Fruit fly (Drosophila melanogaster): ENCODE measurements around the gene yellow-k.

yellow-k gene

DNA sequence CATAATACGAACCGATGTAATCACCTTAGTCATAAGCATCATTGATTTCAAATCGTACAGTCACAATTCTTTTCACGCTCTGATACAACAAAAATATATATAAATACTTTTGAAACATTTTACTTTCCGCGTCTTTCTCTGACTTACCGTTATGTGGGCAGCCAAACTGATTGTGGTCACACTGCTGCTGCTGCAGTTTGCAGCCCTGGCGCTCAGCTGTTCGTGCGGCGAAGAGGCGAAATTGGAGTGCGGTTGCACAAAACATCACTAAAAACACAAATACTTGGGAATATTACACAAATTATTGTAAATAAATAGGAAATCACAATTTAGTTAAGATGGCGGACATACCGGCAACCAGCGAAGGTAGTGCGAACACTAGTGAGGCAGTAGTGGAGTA lies 11.0 kb upstream of the yellow-k start, which contains the start of the genes gdl and gdl-ORF39:
Gene gdl (plus strand): TSS at position 48 of the 400 bp plus-strand sequence.
Gene gdl-ORF39 (plus strand): TSS at position 48 of the 400 bp plus-strand sequence.
- no peak for TF ChIP-seq h (GFP tag; optimal IDR thresholded peaks at IDR 0.05)
- no peak for TF ChIP-seq sv (GFP tag; optimal IDR thresholded peaks at IDR 0.05)
- no peak for TF ChIP-seq psq (GFP tag; optimal IDR thresholded peaks at IDR 0.05)
- TF ChIP-seq CrebA (GFP tag; optimal IDR thresholded peaks at IDR 0.05; ENCODE audit: borderline replicate concordance) = no peak
- TF ChIP-seq jim (GFP tag; optimal IDR thresholded peaks at IDR 0.05) = no peak
- TF ChIP-seq lola (GFP tag; optimal IDR thresholded peaks at IDR 0.05) = no peak
- no peak for TF ChIP-seq Vsx2 (GFP tag; optimal IDR thresholded peaks at IDR 0.05; ENCODE audit: partially characterized antibody)
- TF ChIP-seq foxo (GFP tag; optimal IDR thresholded peaks at IDR 0.05) = no peak
- no peak for TF ChIP-seq sage (GFP tag; optimal IDR thresholded peaks at IDR 0.05)
- no peak for TF ChIP-seq Abd-B (GFP tag; optimal IDR thresholded peaks at IDR 0.05)
- no peak for TF ChIP-seq GATAd (GFP tag; optimal IDR thresholded peaks at IDR 0.05)
- TF ChIP-seq woc (GFP tag; optimal IDR thresholded peaks at IDR 0.05) = no peak

- TF ChIP-seq Sp1 (GFP tag; optimal IDR thresholded peaks at IDR 0.05) = peak; percentile 25
- TF ChIP-seq dl (GFP tag; optimal IDR thresholded peaks at IDR 0.05; ENCODE audit: insufficient read depth in 1 of 2, partially characterized antibody in 2 of 2) = peak; percentile 74 to 84
- peak; percentile 81 for TF ChIP-seq Dif (GFP tag; optimal IDR thresholded peaks at IDR 0.05; ENCODE audit: partially characterized antibody)
- no peak for TF ChIP-seq tai (GFP tag; optimal IDR thresholded peaks at IDR 0.05)
- no peak for TF ChIP-seq br (GFP tag; optimal IDR thresholded peaks at IDR 0.05)
- TF ChIP-seq lola (GFP tag; optimal IDR thresholded peaks at IDR 0.05) = no peak
- no peak for TF ChIP-seq usp (GFP tag; optimal IDR thresholded peaks at IDR 0.05)
- peak; percentile 28 for TF ChIP-seq h (GFP tag; optimal IDR thresholded peaks at IDR 0.05)
- TF ChIP-seq Mio (GFP tag; optimal IDR thresholded peaks at IDR 0.05) = no peak
- TF ChIP-seq OdsH (GFP tag; optimal IDR thresholded peaks at IDR 0.05) = peak; percentile 16
- peak; percentile 9 for TF ChIP-seq rgr (GFP tag; optimal IDR thresholded peaks at IDR 0.05)
- no peak for TF ChIP-seq Myc (optimal IDR thresholded peaks at IDR 0.05)
- no peak for TF ChIP-seq N (GFP tag; optimal IDR thresholded peaks at IDR 0.05)
- TF ChIP-seq GATAd (GFP tag; optimal IDR thresholded peaks at IDR 0.05) = no peak
- TF ChIP-seq psq (GFP tag; optimal IDR thresholded peaks at IDR 0.05) = no peak
These were observed 9.6 kb upstream of the yellow-k start, which contains the start of gene MsrA for dm6 chr3L:15510787-15511186. Gene MsrA, plus strand, starts transcription at chr3L:15511052.

- TF ChIP-seq CG9705 (GFP tag; optimal IDR thresholded peaks at IDR 0.05) (no peak), OdsH (GFP tag; optimal IDR thresholded peaks at IDR 0.05) (no peak), pan (optimal IDR thresholded peaks at IDR 0.05) (no peak), CG32264 (GFP tag; optimal IDR thresholded peaks at IDR 0.05) (no peak), sv (GFP tag; optimal IDR thresholded peaks at IDR 0.05) (no peak), Rel (GFP tag; optimal IDR thresholded peaks at IDR 0.05) (no peak), Rel (tag; optimal IDR thresholded peaks at IDR 0.05) (peak; percentile 2), brk (GFP tag; optimal IDR thresholded peaks at IDR 0.05) (peak; percentile 49), Dfd (GFP tag; optimal IDR thresholded peaks at IDR 0.05) (no peak), GATAd (GFP tag; optimal IDR thresholded peaks at IDR 0.05) (no peak), Dif (GFP tag; optimal IDR thresholded peaks at IDR 0.05; ENCODE audit: partially characterized antibody) (peak; percentile 57), foxo (GFP tag; optimal IDR thresholded peaks at IDR 0.05) (no peak), woc (GFP tag; optimal IDR thresholded peaks at IDR 0.05) (no peak), br (GFP tag; optimal IDR thresholded peaks at IDR 0.05) (no peak), CrebA (GFP tag; optimal IDR thresholded peaks at IDR 0.05; ENCODE audit: borderline replicate concordance) (no peak), Mio (GFP tag; optimal IDR thresholded peaks at IDR 0.05) (no peak), rgr (GFP tag; optimal IDR thresholded peaks at IDR 0.05) (peak; percentile 11), lola (GFP tag; optimal IDR thresholded peaks at IDR 0.05) (no peak), dl (GFP tag; optimal IDR thresholded peaks at IDR 0.05; ENCODE audit: insufficient read depth in 1 of 2, partially characterized antibody in 2 of 2) (peak; percentile 44 to 66), Hnf4 (GFP tag; optimal IDR thresholded peaks at IDR 0.05) (no peak), sage (GFP tag; optimal IDR thresholded peaks at IDR 0.05) (peak; percentile 18)
These were observed 8.7 kb upstream of the yellow-k start for dm6 chr3L:15511688-15512250.

DNA sequence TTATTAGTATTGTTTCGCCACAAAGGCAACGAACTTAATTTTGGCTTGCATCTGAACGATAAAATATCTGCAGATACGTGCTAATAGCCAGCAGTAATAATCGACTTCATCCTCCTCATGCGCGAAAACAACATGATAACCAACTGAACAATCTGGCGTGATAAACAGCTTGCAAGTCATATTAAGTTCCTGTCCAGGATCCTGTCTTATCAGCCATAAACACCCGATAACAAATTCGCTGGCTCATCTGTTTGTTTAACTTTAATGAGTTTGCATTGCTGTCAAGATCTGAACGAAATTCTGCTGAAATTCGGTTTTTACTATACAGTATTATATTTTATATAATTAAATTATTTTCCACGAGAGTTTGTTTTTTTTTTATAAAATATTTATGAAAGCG lies 7.2 kb upstream of the yellow-k start:
- no peak for TF ChIP-seq woc (GFP tag; optimal IDR thresholded peaks at IDR 0.05)
- TF ChIP-seq Myc (optimal IDR thresholded peaks at IDR 0.05) = no peak
- TF ChIP-seq Hnf4 (GFP tag; optimal IDR thresholded peaks at IDR 0.05) = no peak
- no peak for TF ChIP-seq Dfd (GFP tag; optimal IDR thresholded peaks at IDR 0.05)
- no peak for TF ChIP-seq lola (GFP tag; optimal IDR thresholded peaks at IDR 0.05)
